Fruit fly (Drosophila melanogaster) whole organism, embryonic: ENCODE data around the gene DCP2.

Source experiments
- CG10462 ChIP-seq: fragments of 200-800 bp; sonication (Bioruptor generic); optimal IDR thresholded peaks from 2 replicates; lab custom pipeline; 2016; ENCODE audit warnings: missing biosample characterization, missing genetic modification characterization
- CG11723 ChIP-seq: fragments of 200-800 bp; sonication (Bioruptor generic); optimal IDR thresholded peaks from 2 replicates; lab custom pipeline; 2017; ENCODE audit warnings: missing biosample characterization, mild to moderate bottlenecking, missing genetic modification characterization
- CG14860 ChIP-seq: fragments of 200-800 bp; sonication (Bioruptor generic); IDR thresholded peaks from 3 replicates; pipeline ENCODE4 v1.3.6; 2022; ENCODE audit warnings: missing biosample characterization, missing genetic modification characterization; ENCODE audit not compliant: partially characterized antibody
- CG15073 ChIP-seq: fragments of 200-800 bp; sonication (Bioruptor generic); optimal IDR thresholded peaks from 2 replicates; lab custom pipeline; 2016; ENCODE audit warnings: missing biosample characterization, missing genetic modification characterization
- CG15269 ChIP-seq: fragments of 200-800 bp; sonication (Bioruptor generic); optimal IDR thresholded peaks from 2 replicates; lab custom pipeline; 2018; ENCODE audit warnings: missing biosample characterization, mild to moderate bottlenecking, missing genetic modification characterization, moderate library complexity
- CG15514 ChIP-seq: fragments of 200-800 bp; sonication (Bioruptor generic); optimal IDR thresholded peaks from 3 replicates; lab custom pipeline; 2017; ENCODE audit warnings: missing biosample characterization, missing genetic modification characterization, mild to moderate bottlenecking, moderate library complexity, missing genetic modification reagents
- CG15696 ChIP-seq: fragments of 200-800 bp; sonication (Bioruptor generic); optimal IDR thresholded peaks from 2 replicates; lab custom pipeline; 2019; ENCODE audit warnings: missing biosample characterization, mild to moderate bottlenecking, missing genetic modification characterization, moderate library complexity
- CG17359 ChIP-seq: fragments of 200-800 bp; sonication (Bioruptor generic); optimal IDR thresholded peaks from 3 replicates; lab custom pipeline; 2018; ENCODE audit warnings: missing biosample characterization, mild to moderate bottlenecking, missing genetic modification characterization, moderate library complexity
- CG18011 ChIP-seq: fragments of 200-800 bp; sonication (Bioruptor generic); optimal IDR thresholded peaks from 2 replicates; lab custom pipeline; 2017; ENCODE audit warnings: missing biosample characterization, missing genetic modification characterization, mild to moderate bottlenecking, moderate library complexity, missing genotype
- CG2116 ChIP-seq: fragments of 200-800 bp; sonication (Bioruptor generic); optimal IDR thresholded peaks from 3 replicates; lab custom pipeline; 2018; ENCODE audit warnings: missing biosample characterization, mild to moderate bottlenecking, missing genetic modification characterization
- CG2889 ChIP-seq: fragments of 200-800 bp; sonication (Bioruptor generic); IDR thresholded peaks from 3 replicates; pipeline ENCODE4 v1.3.6; 2022; ENCODE audit warnings: missing biosample characterization, missing genetic modification characterization
- CG30431 ChIP-seq: fragments of 200-800 bp; sonication (Bioruptor generic); optimal IDR thresholded peaks from 2 replicates; lab custom pipeline; 2017; ENCODE audit warnings: missing biosample characterization, missing genetic modification characterization
- CG4360 ChIP-seq: fragments of 200-800 bp; sonication (Bioruptor generic); IDR thresholded peaks from 2 replicates; pipeline ENCODE4 v1.3.6; 2022; ENCODE audit warnings: missing biosample characterization, missing genetic modification characterization
- CG4854 ChIP-seq: fragments of 200-800 bp; sonication (Bioruptor generic); optimal IDR thresholded peaks from 2 replicates; lab custom pipeline; 2016; ENCODE audit warnings: missing biosample characterization, missing genetic modification characterization, inconsistent platforms
- CG8281 ChIP-seq: fragments of 200-800 bp; sonication (Bioruptor generic); optimal IDR thresholded peaks from 2 replicates; lab custom pipeline; 2018; ENCODE audit warnings: missing biosample characterization, mild to moderate bottlenecking, missing genetic modification characterization, moderate library complexity
- CG8290 ChIP-seq, 3 experiments: fragments of 200-800 bp; sonication (Bioruptor generic); optimal IDR thresholded peaks; 2 replicates each; lab custom pipeline; 2016 to 2019; ENCODE audit warnings: missing biosample characterization in 3 of 3, missing genetic modification characterization in 3 of 3, mild to moderate bottlenecking in 2 of 3, moderate library complexity in 1 of 3
- CTCF ChIP-seq: fragments of 200-800 bp; sonication (Bioruptor generic); optimal IDR thresholded peaks from 2 replicates; lab custom pipeline; 2017; ENCODE audit warnings: missing biosample characterization, mild to moderate bottlenecking, missing genetic modification characterization, moderate library complexity
- CoRest ChIP-seq: fragments of 200-800 bp; sonication (Bioruptor generic); optimal IDR thresholded peaks from 3 replicates; lab custom pipeline; 2018; ENCODE audit warnings: missing biosample characterization, mild to moderate bottlenecking, missing genetic modification characterization, moderate library complexity
- Elba2 ChIP-seq: fragments of 200-800 bp; sonication (Bioruptor generic); optimal IDR thresholded peaks from 3 replicates; lab custom pipeline; 2016; ENCODE audit warnings: missing biosample characterization, missing genetic modification characterization
- HHEX ChIP-seq: fragments of 200-800 bp; sonication (Bioruptor generic); optimal IDR thresholded peaks from 3 replicates; lab custom pipeline; 2017; ENCODE audit warnings: missing biosample characterization, mild to moderate bottlenecking, missing genetic modification characterization, missing genetic modification reagents
- HLHmδ ChIP-seq: fragments of 200-800 bp; sonication (Bioruptor generic); optimal IDR thresholded peaks from 2 replicates; lab custom pipeline; 2018; ENCODE audit warnings: missing biosample characterization, mild to moderate bottlenecking, missing genetic modification characterization, moderate library complexity
- Hr39 ChIP-seq: fragments of >200 bp; optimal IDR thresholded peaks from 2 replicates; lab custom pipeline; 2017
- Hsf ChIP-seq: fragments of 200-800 bp; sonication (Bioruptor generic); optimal IDR thresholded peaks from 3 replicates; lab custom pipeline; 2016; ENCODE audit warnings: missing biosample characterization, missing genetic modification characterization
- Jarid2 ChIP-seq: fragments of 200-800 bp; sonication (Bioruptor generic); optimal IDR thresholded peaks from 3 replicates; lab custom pipeline; 2017; ENCODE audit warnings: mild to moderate bottlenecking, missing biosample characterization, missing genetic modification reagents, missing genetic modification characterization
- Mes4 ChIP-seq: fragments of 200-800 bp; sonication (Bioruptor generic); optimal IDR thresholded peaks from 2 replicates; lab custom pipeline; 2016; ENCODE audit warnings: missing biosample characterization, missing genetic modification characterization
- NK7.1 ChIP-seq: fragments of 200-800 bp; sonication (Bioruptor generic); optimal IDR thresholded peaks from 3 replicates; lab custom pipeline; 2016; ENCODE audit warnings: missing biosample characterization, missing genetic modification characterization
- Six4 ChIP-seq: fragments of 200-800 bp; sonication (Bioruptor generic); optimal IDR thresholded peaks from 2 replicates; lab custom pipeline; 2016; ENCODE audit warnings: missing biosample characterization, missing genetic modification characterization
- Usf ChIP-seq: fragments of 200-800 bp; sonication (Bioruptor generic); optimal IDR thresholded peaks from 2 replicates; lab custom pipeline; 2017; ENCODE audit warnings: missing genotype, missing biosample characterization, missing genetic modification characterization
- ab ChIP-seq: fragments of 200-800 bp; sonication (Bioruptor generic); optimal IDR thresholded peaks from 2 replicates; lab custom pipeline; 2016; ENCODE audit warnings: missing biosample characterization, missing genetic modification characterization
- abd-A ChIP-seq: fragments of 200-800 bp; sonication (Bioruptor generic); optimal IDR thresholded peaks from 3 replicates; lab custom pipeline; 2019; ENCODE audit warnings: missing biosample characterization, mild to moderate bottlenecking, missing genetic modification characterization, moderate library complexity
- amos ChIP-seq: fragments of 200-800 bp; sonication (Bioruptor generic); IDR thresholded peaks from 2 replicates; pipeline ENCODE4 v1.3.6; 2022; ENCODE audit warnings: missing biosample characterization, missing genetic modification characterization; ENCODE audit not compliant: partially characterized antibody
- cas ChIP-seq: fragments of 200-800 bp; sonication (Bioruptor generic); IDR thresholded peaks from 2 replicates; pipeline ENCODE4 v1.3.6; 2022; ENCODE audit warnings: missing biosample characterization, missing genetic modification characterization
- corto ChIP-seq: fragments of 200-800 bp; sonication (Bioruptor generic); optimal IDR thresholded peaks from 2 replicates; lab custom pipeline; 2016; ENCODE audit warnings: missing biosample characterization, mild to moderate bottlenecking, missing genetic modification characterization, moderate library complexity
- crol ChIP-seq: fragments of 200-800 bp; sonication (Bioruptor generic); IDR thresholded peaks from 2 replicates; pipeline ENCODE4 v1.3.6; 2022; ENCODE audit warnings: missing biosample characterization, missing genetic modification characterization
- dpn ChIP-seq, 2 experiments: fragments of 200-800 bp; sonication (Bioruptor generic); optimal IDR thresholded peaks; 3 replicates each; lab custom pipeline; 2016; ENCODE audit warnings: missing biosample characterization in 2 of 2, missing genetic modification characterization in 2 of 2
- ewg ChIP-seq: fragments of 200-800 bp; sonication (Bioruptor generic); optimal IDR thresholded peaks from 3 replicates; lab custom pipeline; 2017; ENCODE audit warnings: mild to moderate bottlenecking, missing biosample characterization, missing genetic modification reagents, missing genetic modification characterization
- gfzf ChIP-seq: fragments of 200-800 bp; sonication (Bioruptor generic); optimal IDR thresholded peaks from 2 replicates; lab custom pipeline; 2016; ENCODE audit warnings: missing biosample characterization, mild to moderate bottlenecking, missing genetic modification characterization, moderate library complexity
- grau ChIP-seq: fragments of 200-800 bp; optimal IDR thresholded peaks from 3 replicates; lab custom pipeline; 2019; ENCODE audit warnings: missing biosample characterization, mild to moderate bottlenecking, missing genetic modification characterization, moderate library complexity
- jing ChIP-seq: fragments of 200-800 bp; sonication (Bioruptor generic); optimal IDR thresholded peaks from 2 replicates; lab custom pipeline; 2018; ENCODE audit warnings: missing biosample characterization, mild to moderate bottlenecking, missing genetic modification characterization
- mld ChIP-seq: fragments of 200-800 bp; sonication (Bioruptor generic); IDR thresholded peaks from 3 replicates; pipeline ENCODE4 v1.3.6; 2022; ENCODE audit warnings: missing biosample characterization, missing genetic modification characterization; ENCODE audit not compliant: partially characterized antibody
- nau ChIP-seq: fragments of 200-800 bp; sonication (Bioruptor generic); optimal IDR thresholded peaks from 3 replicates; lab custom pipeline; 2017; ENCODE audit warnings: missing biosample characterization, mild to moderate bottlenecking, missing genetic modification characterization, missing genetic modification reagents
- row ChIP-seq: fragments of 200-800 bp; sonication (Bioruptor generic); IDR thresholded peaks from 3 replicates; pipeline ENCODE4 v1.3.6; 2022; ENCODE audit warnings: missing biosample characterization, missing genetic modification characterization
- run ChIP-seq: fragments of 200-800 bp; sonication (Bioruptor generic); optimal IDR thresholded peaks from 3 replicates; lab custom pipeline; 2018; ENCODE audit warnings: missing biosample characterization, mild to moderate bottlenecking, missing genetic modification characterization
- slbo ChIP-seq: fragments of 200-800 bp; sonication (Bioruptor generic); IDR thresholded peaks from 2 replicates; pipeline ENCODE4 v1.3.6; 2022; ENCODE audit warnings: missing biosample characterization, missing genetic modification characterization
- slou ChIP-seq: fragments of 200-800 bp; sonication (Bioruptor generic); optimal IDR thresholded peaks from 3 replicates; lab custom pipeline; 2016; ENCODE audit warnings: missing biosample characterization, missing genetic modification characterization
- so ChIP-seq: fragments of 200-800 bp; sonication (Bioruptor generic); IDR thresholded peaks from 3 replicates; pipeline ENCODE4 v1.3.6; 2022; ENCODE audit warnings: missing biosample characterization, missing genetic modification characterization
- unc-4 ChIP-seq: fragments of 200-800 bp; sonication (Bioruptor generic); IDR thresholded peaks from 2 replicates; pipeline ENCODE4 v1.3.6; 2022; ENCODE audit warnings: missing biosample characterization, missing genetic modification characterization; ENCODE audit not compliant: partially characterized antibody
- unpg ChIP-seq: fragments of 200-800 bp; sonication (Bioruptor generic); optimal IDR thresholded peaks from 3 replicates; lab custom pipeline; 2018; ENCODE audit warnings: missing biosample characterization, mild to moderate bottlenecking, missing genetic modification characterization, moderate library complexity
- vnd ChIP-seq: fragments of 200-800 bp; sonication (Bioruptor generic); IDR thresholded peaks from 3 replicates; pipeline ENCODE4 v1.3.6; 2022; ENCODE audit warnings: missing biosample characterization, missing genetic modification characterization; ENCODE audit not compliant: partially characterized antibody
- zf30C ChIP-seq: fragments of 200-800 bp; sonication (Bioruptor generic); optimal IDR thresholded peaks from 3 replicates; lab custom pipeline; 2018; ENCODE audit warnings: missing biosample characterization, mild to moderate bottlenecking, missing genetic modification characterization

DCP2 gene

DNA sequence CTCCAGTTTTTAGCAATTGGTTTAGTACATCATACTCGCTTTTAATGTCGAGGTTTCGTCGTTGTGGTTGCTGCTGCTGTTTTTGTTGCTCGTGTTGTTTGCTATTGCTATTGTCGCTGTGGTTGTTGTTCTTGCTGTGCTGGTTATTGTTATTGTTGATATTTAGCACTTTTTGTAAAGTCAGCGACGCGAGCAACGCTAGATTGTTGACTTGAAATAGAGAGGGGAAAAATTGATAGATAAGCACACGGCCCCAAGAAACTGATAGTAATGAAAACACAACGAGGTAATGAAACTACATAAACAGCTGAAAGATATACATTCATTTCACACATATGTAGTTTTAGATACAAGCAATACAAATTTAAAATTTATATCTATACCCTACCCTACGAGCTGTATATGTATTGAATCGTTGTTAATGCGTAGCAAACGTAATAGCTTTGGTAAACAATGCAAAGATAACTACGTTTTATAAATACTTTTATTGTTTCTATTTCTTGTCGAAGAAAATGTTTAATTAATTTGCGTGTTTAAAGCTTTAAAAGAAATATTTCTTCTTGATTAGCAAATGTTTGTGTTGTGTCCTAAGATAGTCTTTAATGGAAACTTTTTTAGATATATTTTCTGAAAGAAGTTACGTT, 2.3 kb downstream of the DCP2 start (continued):
- TF ChIP-seq ewg (GFP tag; lab: Kevin White, UChicago) (no peak), crol (GFP tag; lab: Robert Waterston, UW) (no peak), grau (no peak), CG2116 (GFP tag; lab: Kevin White, UChicago) (no peak), ab (GFP tag; lab: Kevin White, UChicago) (no peak), CG15269 (tag; lab: Kevin White, UChicago) (peak; percentile 34), unpg (GFP tag; lab: Kevin White, UChicago) (no peak), CG17359 (tag; lab: Kevin White, UChicago) (no peak), CG30431 (GFP tag; lab: Kevin White, UChicago) (no peak), CG8290 (GFP tag; optimal IDR thresholded peaks at IDR 0.05; lab: Kevin White, UChicago) (no peak), CG8290 (tag; optimal IDR thresholded peaks at IDR 0.05; lab: Kevin White, UChicago) (peak in 1 of 2 experiments; percentile 40), jing (no peak), slbo (GFP tag; lab: Robert Waterston, UW) (no peak), mld (GFP tag; lab: Robert Waterston, UW) (no peak), so (GFP tag; lab: Robert Waterston, UW) (0 out of 3 replicates have a peak, but pooled peaks have one; percentile 39), CG14860 (GFP tag; lab: Robert Waterston, UW) (no peak), CoRest (tag; lab: Kevin White, UChicago) (no peak), HLHmδ (no peak)

DNA sequence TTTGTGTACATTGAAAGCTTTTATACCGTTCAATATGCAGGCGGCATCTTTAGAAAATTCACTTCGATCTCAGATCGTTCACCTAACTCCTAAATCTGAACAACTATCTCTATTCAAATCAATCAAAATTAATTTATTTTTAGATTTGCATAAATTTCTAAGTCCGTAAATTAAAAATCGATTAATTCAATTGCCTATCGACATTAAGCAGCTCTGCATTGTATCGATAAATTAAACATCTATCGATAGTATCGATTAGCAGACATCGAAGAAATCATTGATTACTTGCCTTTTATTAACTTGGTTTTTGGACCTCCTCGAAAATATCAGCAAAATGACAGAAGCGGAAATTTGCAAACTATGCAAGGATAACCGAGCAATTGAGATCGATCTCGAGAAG, 9.5 kb downstream of the DCP2 start, which contains the start of gene CkIIalpha-i1:
TSS of gene CkIIalpha-i1 (plus strand) at position 266 of the 400 bp plus-strand sequence.
- TF ChIP-seq amos (peak; percentile 90), gfzf (GFP tag; lab: Kevin White, UChicago) (no peak), unc-4 (GFP tag; lab: Robert Waterston, UW) (peak; percentile 92), CG15514 (GFP tag; lab: Kevin White, UChicago) (no peak), CG8281 (tag; lab: Kevin White, UChicago) (no peak), cas (GFP tag; lab: Robert Waterston, UW) (no peak), Hr39 (lab: Kevin White, UChicago) (no peak), CTCF (GFP tag; lab: Kevin White, UChicago) (no peak), Six4 (no peak), Usf (GFP tag; lab: Kevin White, UChicago) (no peak), Jarid2 (no peak), CG15073 (GFP tag; lab: Kevin White, UChicago) (no peak), run (tag; lab: Kevin White, UChicago) (no peak), CG15696 (tag; lab: Kevin White, UChicago) (no peak), Elba2 (no peak), NK7.1 (GFP tag; lab: Kevin White, UChicago) (no peak), HHEX (no peak), dpn (GFP tag; optimal IDR thresholded peaks at IDR 0.05; lab: Kevin White, UChicago) (no peak), CG10462 (no peak), slou (GFP tag; lab: Kevin White, UChicago) (no peak), CG2889 (GFP tag; lab: Robert Waterston, UW) (no peak), CG4360 (GFP tag; lab: Robert Waterston, UW) (no peak), CG18011 (GFP tag; lab: Kevin White, UChicago) (no peak), CG4854 (GFP tag; lab: Kevin White, UChicago) (no peak), nau (GFP tag; lab: Kevin White, UChicago) (no peak), vnd (GFP tag; lab: Robert Waterston, UW) (peak; percentile 97), abd-A (tag; lab: Kevin White, UChicago) (no peak), zf30C (GFP tag; lab: Kevin White, UChicago) (no peak), row (no peak), CG11723 (GFP tag; lab: Kevin White, UChicago) (no peak), Hsf (no peak), corto (GFP tag; lab: Kevin White, UChicago) (no peak), Mes4 (GFP tag; lab: Kevin White, UChicago) (no peak)
